Worm (Caenorhabditis elegans) whole organism, mixed stage, embryonic: Measurements from ENCODE around the gene seb-3.

ENCODE experiments used
- M03D4.4 ChIP-seq: sonication (generic microtip); optimal IDR thresholded peaks from 2 replicates; lab custom pipeline; 2017; ENCODE audit warnings: mild to moderate bottlenecking, missing genetic modification characterization, missing compliant biosample characterization
- bed-3 ChIP-seq: fragments of 200-800 bp; sonication (Bioruptor generic); optimal IDR thresholded peaks from 3 replicates; lab custom pipeline; 2018; ENCODE audit warnings: mild to moderate bottlenecking, missing genetic modification characterization, moderate library complexity, missing compliant biosample characterization
- blmp-1 ChIP-seq: fragments of 150-350 bp; optimal IDR thresholded peaks from 2 replicates; lab custom pipeline; 2014; ENCODE audit warnings: missing biosample characterization, missing genetic modification characterization
- ceh-39 ChIP-seq: fragments of 150-350 bp; optimal IDR thresholded peaks from 2 replicates; lab custom pipeline; 2014; ENCODE audit warnings: missing biosample characterization, missing genetic modification characterization
- ceh-43 ChIP-seq: fragments of 200-800 bp; sonication (Bioruptor generic); optimal IDR thresholded peaks from 2 replicates; lab custom pipeline; 2018; ENCODE audit warnings: mild to moderate bottlenecking, missing genetic modification characterization, moderate library complexity, missing compliant biosample characterization
- ceh-83 ChIP-seq: fragments of 200-800 bp; sonication (Bioruptor generic); optimal IDR thresholded peaks from 2 replicates; lab custom pipeline; 2018; ENCODE audit warnings: mild to moderate bottlenecking, missing genetic modification characterization, missing compliant biosample characterization
- ces-1 ChIP-seq: fragments of 150-350 bp; optimal IDR thresholded peaks from 2 replicates; lab custom pipeline; 2014; ENCODE audit warnings: missing biosample characterization, missing genetic modification reagents, missing genetic modification characterization
- cnd-1 ChIP-seq: fragments of 200-800 bp; sonication (Bioruptor generic); optimal IDR thresholded peaks from 2 replicates; lab custom pipeline; 2018; ENCODE audit warnings: mild to moderate bottlenecking, missing genetic modification characterization, missing compliant biosample characterization
- drap-1 ChIP-seq: fragments of 200-800 bp; sonication (Bioruptor generic); optimal IDR thresholded peaks from 3 replicates; lab custom pipeline; 2018; ENCODE audit warnings: mild to moderate bottlenecking, missing genetic modification characterization, missing compliant biosample characterization
- elt-1 ChIP-seq: sonication (generic microtip); optimal IDR thresholded peaks from 2 replicates; lab custom pipeline; 2017; ENCODE audit warnings: missing genetic modification characterization, mild to moderate bottlenecking, missing compliant biosample characterization, antibody characterized with exemption, moderate library complexity, borderline replicate concordance; ENCODE audit not compliant: insufficient read depth
- elt-3 ChIP-seq: fragments of 150-350 bp; optimal IDR thresholded peaks from 2 replicates; lab custom pipeline; 2014; ENCODE audit warnings: missing biosample characterization, missing genetic modification characterization
- flh-1 ChIP-seq: fragments of 200-800 bp; sonication (Bioruptor generic); optimal IDR thresholded peaks from 2 replicates; lab custom pipeline; 2018; ENCODE audit warnings: mild to moderate bottlenecking, missing genetic modification characterization, moderate library complexity, missing compliant biosample characterization
- ham-2 ChIP-seq: fragments of 200-800 bp; sonication (Bioruptor generic); optimal IDR thresholded peaks from 2 replicates; lab custom pipeline; 2018; ENCODE audit warnings: mild to moderate bottlenecking, missing genetic modification characterization, missing compliant biosample characterization
- hlh-1 ChIP-seq: fragments of 150-350 bp; optimal IDR thresholded peaks from 2 replicates; lab custom pipeline; 2014; ENCODE audit warnings: missing biosample characterization, missing genetic modification reagents, missing genetic modification characterization
- lin-13 ChIP-seq: fragments of 150-350 bp; optimal IDR thresholded peaks from 2 replicates; lab custom pipeline; 2014; ENCODE audit warnings: missing biosample characterization, missing genetic modification characterization
- lin-32 ChIP-seq: fragments of 200-800 bp; sonication (Bioruptor generic); optimal IDR thresholded peaks from 2 replicates; lab custom pipeline; 2018; ENCODE audit warnings: mild to moderate bottlenecking, missing genetic modification characterization, missing compliant biosample characterization
- lsy-2 ChIP-seq: fragments of 150-350 bp; optimal IDR thresholded peaks from 2 replicates; lab custom pipeline; 2014; ENCODE audit warnings: missing biosample characterization, missing genetic modification characterization
- mab-5 ChIP-seq: fragments of 150-350 bp; optimal IDR thresholded peaks from 2 replicates; lab custom pipeline; 2014; ENCODE audit warnings: missing biosample characterization, missing genetic modification characterization
- mep-1 ChIP-seq: fragments of 150-350 bp; optimal IDR thresholded peaks from 2 replicates; lab custom pipeline; 2017; ENCODE audit warnings: missing biosample characterization, missing genetic modification reagents, missing genetic modification characterization, inconsistent platforms
- mls-2 ChIP-seq: sonication (generic microtip); optimal IDR thresholded peaks from 2 replicates; lab custom pipeline; 2016; ENCODE audit warnings: mild to moderate bottlenecking, missing genetic modification characterization, moderate library complexity, missing compliant biosample characterization
- nhr-12 ChIP-seq: fragments of 150-350 bp; optimal IDR thresholded peaks from 2 replicates; lab custom pipeline; 2014; ENCODE audit warnings: missing biosample characterization, missing genetic modification characterization
- nhr-2 ChIP-seq: fragments of 150-350 bp; optimal IDR thresholded peaks from 2 replicates; lab custom pipeline; 2014; ENCODE audit warnings: missing biosample characterization, missing genetic modification characterization
- nhr-237 ChIP-seq: fragments of 150-350 bp; optimal IDR thresholded peaks from 2 replicates; lab custom pipeline; 2014; ENCODE audit warnings: missing biosample characterization, missing genetic modification characterization
- nhr-28 ChIP-seq: fragments of 150-350 bp; optimal IDR thresholded peaks from 2 replicates; lab custom pipeline; 2014; ENCODE audit warnings: missing biosample characterization, missing genetic modification characterization
- nhr-76 ChIP-seq: sonication (generic microtip); optimal IDR thresholded peaks from 2 replicates; lab custom pipeline; 2017; ENCODE audit warnings: missing biosample characterization, missing genetic modification characterization
- pha-4 ChIP-seq: fragments of 150-350 bp; optimal IDR thresholded peaks from 2 replicates; lab custom pipeline; 2018; ENCODE audit warnings: missing biosample characterization, missing genetic modification reagents, missing genetic modification characterization
- sem-2 ChIP-seq: fragments of 200-800 bp; sonication (Bioruptor generic); optimal IDR thresholded peaks from 2 replicates; lab custom pipeline; 2018; ENCODE audit warnings: mild to moderate bottlenecking, missing genetic modification characterization, missing compliant biosample characterization
- snpc-4 ChIP-seq: fragments of 150-350 bp; optimal IDR thresholded peaks from 2 replicates; lab custom pipeline; 2014; ENCODE audit warnings: missing biosample characterization, missing genetic modification characterization
- sptf-1 ChIP-seq: sonication (generic microtip); optimal IDR thresholded peaks from 2 replicates; lab custom pipeline; 2017; ENCODE audit warnings: mild to moderate bottlenecking, missing genetic modification characterization, moderate library complexity, missing compliant biosample characterization
- tbx-8 ChIP-seq: fragments of 200-800 bp; sonication (Bioruptor generic); optimal IDR thresholded peaks from 2 replicates; lab custom pipeline; 2018; ENCODE audit warnings: mild to moderate bottlenecking, missing genetic modification characterization, moderate library complexity, missing compliant biosample characterization
- unc-120 ChIP-seq: sonication (generic microtip); optimal IDR thresholded peaks from 2 replicates; lab custom pipeline; 2017; ENCODE audit warnings: missing genetic modification characterization, missing compliant biosample characterization; ENCODE audit not compliant: poor library complexity, severe bottlenecking
- unc-39 ChIP-seq: fragments of 150-350 bp; optimal IDR thresholded peaks from 2 replicates; lab custom pipeline; 2014; ENCODE audit warnings: missing biosample characterization, missing genetic modification characterization
- unc-62 ChIP-seq: fragments of 150-350 bp; optimal IDR thresholded peaks from 2 replicates; lab custom pipeline; 2014; ENCODE audit warnings: missing biosample characterization, missing genetic modification reagents, missing genetic modification characterization
- zip-8 ChIP-seq: fragments of 150-350 bp; optimal IDR thresholded peaks from 2 replicates; lab custom pipeline; 2014; ENCODE audit warnings: missing biosample characterization, missing genetic modification characterization
- ztf-11 ChIP-seq: fragments of 150-350 bp; optimal IDR thresholded peaks from 2 replicates; lab custom pipeline; 2014; ENCODE audit warnings: missing biosample characterization, missing genetic modification characterization

Gene seb-3

DNA sequence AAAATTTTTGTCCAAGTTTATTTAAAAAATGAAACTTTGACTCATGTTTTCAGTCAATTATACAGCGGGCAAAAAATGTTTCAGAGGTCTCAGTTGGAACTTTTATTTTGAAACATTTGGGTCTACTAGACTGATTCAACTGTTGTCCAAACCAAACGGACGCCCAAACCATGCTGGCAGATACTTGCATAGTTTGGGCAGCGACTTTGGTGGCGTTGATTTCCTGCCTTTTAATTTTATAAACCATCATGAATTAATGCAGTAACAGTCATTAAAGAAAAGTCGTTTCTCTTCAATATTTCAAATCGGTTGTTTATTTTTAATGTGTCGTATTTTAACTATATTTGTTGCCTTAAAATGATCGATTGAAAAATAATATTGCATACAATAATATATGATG, 10.2 kb downstream of the seb-3 start:
- TF ChIP-seq zip-8 (no peak), drap-1 (GFP tag; lab: Kevin White, UChicago) (no peak), unc-62 (GFP tag; lab: Kevin White, UChicago) (no peak), nhr-2 (tag; lab: Kevin White, UChicago) (no peak), snpc-4 (tag; lab: Kevin White, UChicago) (no peak), mab-5 (tag; lab: Kevin White, UChicago) (no peak), lsy-2 (tag; lab: Kevin White, UChicago) (no peak), nhr-76 (tag; lab: Kevin White, UChicago) (no peak), cnd-1 (tag; lab: Kevin White, UChicago) (no peak), mep-1 (tag; lab: Kevin White, UChicago) (no peak), ceh-83 (GFP tag; lab: Kevin White, UChicago) (no peak), ces-1 (no peak), sptf-1 (tag; lab: Kevin White, UChicago) (no peak), flh-1 (GFP tag; lab: Kevin White, UChicago) (no peak), hlh-1 (tag; lab: Kevin White, UChicago) (no peak), elt-1 (no peak), pha-4 (no peak), nhr-12 (no peak), ztf-11 (tag; lab: Kevin White, UChicago) (no peak)

DNA sequence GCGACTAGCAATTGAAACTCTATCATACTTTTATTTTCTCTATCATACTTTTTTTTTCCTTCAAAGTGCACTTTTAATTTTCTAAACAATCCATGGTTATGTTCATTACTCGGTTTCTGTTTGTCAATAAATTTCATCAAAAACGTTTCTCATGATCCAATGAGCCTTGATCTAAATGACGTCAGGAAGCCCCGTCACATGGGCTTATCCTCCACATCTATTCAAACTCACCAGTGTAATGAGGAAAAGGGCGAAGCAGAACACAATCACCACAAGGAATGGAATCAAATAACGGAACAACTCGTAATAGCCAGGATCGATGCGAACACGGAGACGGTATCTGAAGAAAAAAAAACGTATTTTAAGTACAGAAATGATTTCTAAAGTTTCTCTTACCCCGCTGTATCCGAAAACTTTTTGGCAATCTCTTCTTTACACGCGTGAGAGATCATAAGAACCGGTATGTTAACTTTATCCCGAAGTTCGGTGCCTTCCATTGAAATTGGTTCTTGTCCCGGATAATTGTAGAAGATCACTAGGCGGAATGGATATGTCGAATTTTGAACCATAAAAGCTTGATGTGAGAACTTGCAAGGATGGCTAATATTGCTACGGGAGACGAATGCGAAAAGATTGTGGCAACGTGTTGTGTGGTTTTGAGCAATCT, 13.1 kb downstream of the seb-3 start:
- TF ChIP-seq sem-2 (no peak), tbx-8 (GFP tag; lab: Kevin White, UChicago) (no peak), drap-1 (GFP tag; lab: Kevin White, UChicago) (no peak), hlh-1 (tag; lab: Kevin White, UChicago) (no peak), sptf-1 (tag; lab: Kevin White, UChicago) (no peak), ceh-83 (GFP tag; lab: Kevin White, UChicago) (no peak), lin-32 (GFP tag; lab: Kevin White, UChicago) (no peak), unc-39 (tag; lab: Kevin White, UChicago) (no peak), nhr-237 (tag; lab: Kevin White, UChicago) (no peak), snpc-4 (tag; lab: Kevin White, UChicago) (no peak), lsy-2 (tag; lab: Kevin White, UChicago) (no peak)

DNA sequence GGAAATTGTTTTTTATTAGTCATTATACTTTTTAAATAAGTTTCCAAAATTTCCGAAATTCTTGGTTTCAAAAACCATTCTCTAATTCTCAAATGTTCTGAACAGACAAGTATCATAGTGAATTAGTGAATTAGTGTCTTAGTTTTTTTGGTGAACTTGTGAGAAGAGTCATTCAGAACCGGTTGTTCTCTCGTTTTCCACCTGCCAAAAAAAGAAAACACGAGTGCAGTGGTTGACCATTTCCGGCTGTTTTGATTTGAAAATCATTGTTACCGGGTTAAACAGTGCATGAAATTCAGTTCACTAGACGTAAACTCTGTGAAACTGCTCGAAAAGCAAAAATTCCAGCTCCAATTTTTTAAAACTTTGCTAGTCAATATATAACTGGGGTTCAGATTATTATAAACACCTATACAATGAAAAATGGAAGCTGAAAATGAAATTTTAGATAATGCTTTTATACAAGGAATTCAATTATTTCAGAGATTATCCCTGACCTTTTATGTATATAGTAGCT, 13.6 kb downstream of the seb-3 start:
- TF ChIP-seq snpc-4 (tag; lab: Kevin White, UChicago) (no peak), ceh-39 (tag; lab: Kevin White, UChicago) (no peak), zip-8 (no peak)

DNA sequence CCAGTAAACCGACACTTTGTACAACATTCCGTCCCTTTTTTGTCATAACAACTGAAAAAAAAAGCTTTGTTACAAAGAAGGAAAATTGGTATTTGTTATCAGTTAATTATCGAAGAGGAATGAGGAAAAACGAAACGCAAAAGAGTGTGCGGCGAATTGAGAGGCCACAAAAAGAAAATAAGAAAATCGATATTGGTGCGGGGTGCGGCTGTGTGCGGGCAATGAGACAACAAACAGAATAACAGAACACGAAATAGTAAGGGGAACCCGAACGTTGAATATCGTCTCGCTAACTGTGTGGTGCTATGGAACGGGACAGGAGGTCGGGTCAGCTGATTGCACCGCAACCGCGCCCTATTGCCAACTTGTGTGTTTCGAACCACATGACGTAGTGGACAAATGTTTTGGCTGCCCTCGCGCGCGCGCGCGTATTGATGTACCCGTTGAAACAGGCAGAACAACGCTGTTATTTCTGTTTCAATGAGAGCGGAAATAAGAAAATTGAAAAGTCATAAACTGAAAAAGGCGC, 14.5 kb downstream of the seb-3 start, which contains the start of gene C18B12.4:
TSS of gene C18B12.4 (minus strand) at position 51 of the 529 bp plus-strand sequence.
- TF ChIP-seq ceh-39 (tag; lab: Kevin White, UChicago) (peak; percentile 65), nhr-12 (no peak), sptf-1 (tag; lab: Kevin White, UChicago) (peak; percentile 77), zip-8 (no peak), elt-3 (tag; lab: Kevin White, UChicago) (peak; percentile 20), hlh-1 (tag; lab: Kevin White, UChicago) (peak; percentile 99), nhr-76 (tag; lab: Kevin White, UChicago) (no peak), flh-1 (GFP tag; lab: Kevin White, UChicago) (no peak), elt-1 (peak; percentile 28), mep-1 (tag; lab: Kevin White, UChicago) (peak; percentile 78), drap-1 (GFP tag; lab: Kevin White, UChicago) (peak; percentile 74), cnd-1 (tag; lab: Kevin White, UChicago) (peak; percentile 72), pha-4 (peak; percentile 92), lin-13 (tag; lab: Kevin White, UChicago) (peak; percentile 89), ceh-43 (GFP tag; lab: Kevin White, UChicago) (no peak), nhr-2 (tag; lab: Kevin White, UChicago) (peak; percentile 55), bed-3 (GFP tag; lab: Kevin White, UChicago) (no peak), lin-32 (GFP tag; lab: Kevin White, UChicago) (no peak), mab-5 (tag; lab: Kevin White, UChicago) (no peak), snpc-4 (tag; lab: Kevin White, UChicago) (no peak), unc-39 (tag; lab: Kevin White, UChicago) (peak; percentile 92), blmp-1 (tag; lab: Kevin White, UChicago) (no peak), nhr-237 (tag; lab: Kevin White, UChicago) (peak; percentile 77), mls-2 (tag; lab: Kevin White, UChicago) (peak; percentile 67), unc-62 (GFP tag; lab: Kevin White, UChicago) (peak; percentile 78), nhr-28 (no peak), ztf-11 (tag; lab: Kevin White, UChicago) (no peak), sem-2 (no peak), lsy-2 (tag; lab: Kevin White, UChicago) (peak; percentile 59), M03D4.4 (peak; percentile 19), unc-120 (peak; percentile 12), tbx-8 (GFP tag; lab: Kevin White, UChicago) (peak; percentile 22), ces-1 (no peak), ham-2 (GFP tag; lab: Kevin White, UChicago) (peak; percentile 90), ceh-83 (GFP tag; lab: Kevin White, UChicago) (no peak)
- TF ChIP-seq, all 35 proteins: peak for 20
